Fruit fly (Drosophila melanogaster): ENCODE measurements around the gene kuk.

Gene kuk

DNA sequence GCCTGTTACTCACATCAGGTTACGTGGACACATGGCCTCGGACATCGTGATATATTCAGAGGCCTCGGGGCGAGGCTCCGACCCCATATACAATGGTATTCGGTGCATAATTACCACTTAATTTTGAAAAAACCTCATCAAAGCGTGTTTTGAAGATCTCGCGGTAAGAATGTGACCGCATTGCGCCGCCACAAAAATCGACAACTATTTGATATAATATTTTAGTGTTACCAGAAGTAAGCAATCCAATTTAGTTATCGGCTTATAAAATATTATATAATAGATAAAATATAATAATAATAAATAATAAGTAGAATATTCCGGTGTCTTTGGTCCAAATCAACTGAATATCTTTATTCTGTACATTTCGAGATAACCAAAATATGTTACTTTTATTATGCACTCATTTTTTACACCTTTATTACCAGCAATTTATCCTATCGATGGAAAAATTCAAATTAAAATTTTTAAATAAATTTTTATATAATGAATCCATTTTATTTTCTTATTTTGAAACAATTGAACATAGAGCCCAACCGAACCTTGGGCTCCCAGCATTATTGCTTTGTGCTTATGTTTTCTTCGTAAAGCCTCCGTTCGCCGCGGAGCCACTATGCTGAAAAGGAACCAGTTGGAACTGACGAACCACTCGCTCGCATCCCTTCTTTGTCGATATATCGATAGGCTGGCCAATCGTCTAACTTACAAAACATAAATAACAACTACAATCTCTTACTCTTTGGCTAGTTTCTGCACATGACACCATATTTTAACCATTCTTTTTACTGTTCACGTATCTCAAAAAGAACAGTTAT lies 39.8 kb upstream of the kuk start, which contains the start of the genes CG18213 and Trm7-32 (continued):
- TF ChIP-seq NFAT (GFP tag; IDR thresholded peaks at IDR 0.05), result no peak
- TF ChIP-seq CG6654 (GFP tag; optimal IDR thresholded peaks at IDR 0.05), result no peak
- no peak for TF ChIP-seq fru (optimal IDR thresholded peaks at IDR 0.05)
- no peak for TF ChIP-seq CG13424 (tag; optimal IDR thresholded peaks at IDR 0.05)
- TF ChIP-seq aop (GFP tag; IDR thresholded peaks at IDR 0.05), result no peak
- TF ChIP-seq CG2120 (GFP tag; optimal IDR thresholded peaks at IDR 0.05), result peak; percentile 59
- TF ChIP-seq sima (GFP tag; optimal IDR thresholded peaks at IDR 0.05), result no peak
- no peak for TF ChIP-seq vfl (GFP tag; optimal IDR thresholded peaks at IDR 0.05)
- TF ChIP-seq dmrt11E (tag; optimal IDR thresholded peaks at IDR 0.05), result no peak
- no peak for TF ChIP-seq Hr3 (GFP tag; optimal IDR thresholded peaks at IDR 0.05)
- no peak for TF ChIP-seq cas (GFP tag; IDR thresholded peaks at IDR 0.05)
- TF ChIP-seq Rfx (GFP tag; IDR thresholded peaks at IDR 0.05), result no peak; the same call in 1 of the 2 replicates
- no peak for TF ChIP-seq Atf3 (GFP tag; optimal IDR thresholded peaks at IDR 0.05)
- TF ChIP-seq croc (GFP tag; conservative IDR thresholded peaks at IDR 0.05), result no peak
- TF ChIP-seq CG1792 (GFP tag; optimal IDR thresholded peaks at IDR 0.05), result no peak
- no peak for TF ChIP-seq Deaf1 (tag; optimal IDR thresholded peaks at IDR 0.05)
- peak; percentile 6 for TF ChIP-seq CG6254 (GFP tag; optimal IDR thresholded peaks at IDR 0.05)
- no peak for TF ChIP-seq gem (tag; optimal IDR thresholded peaks at IDR 0.05)
- TF ChIP-seq row (GFP tag; IDR thresholded peaks at IDR 0.05), result peak; percentile 89
- peak; percentile 59 for TF ChIP-seq CG2116 (GFP tag; optimal IDR thresholded peaks at IDR 0.05)
- no peak for TF ChIP-seq abd-A (tag; optimal IDR thresholded peaks at IDR 0.05)
- TF ChIP-seq CG17385 (GFP tag; optimal IDR thresholded peaks at IDR 0.05), result no peak
- no peak for TF ChIP-seq Dip3 (GFP tag; optimal IDR thresholded peaks at IDR 0.05)
- TF ChIP-seq psq (GFP tag; optimal IDR thresholded peaks at IDR 0.05), result no peak
- TF ChIP-seq Sox102F (GFP tag; optimal IDR thresholded peaks at IDR 0.05), result no peak
- TF ChIP-seq Asciz (GFP tag; optimal IDR thresholded peaks at IDR 0.05), result no peak
- no peak for TF ChIP-seq zf30C (GFP tag; optimal IDR thresholded peaks at IDR 0.05)
- no peak for TF ChIP-seq wdn (GFP tag; IDR thresholded peaks at IDR 0.05)
- TF ChIP-seq lov (optimal IDR thresholded peaks at IDR 0.05), result no peak
- no peak for TF ChIP-seq lov (GFP tag; IDR thresholded peaks at IDR 0.05)
- no peak for TF ChIP-seq HLHmδ (GFP tag; optimal IDR thresholded peaks at IDR 0.05)
- no peak for TF ChIP-seq CG6683 (GFP tag; optimal IDR thresholded peaks at IDR 0.05)
- TF ChIP-seq mam (GFP tag; optimal IDR thresholded peaks at IDR 0.05), result peak; percentile 40
- no peak for TF ChIP-seq Sin3A (optimal IDR thresholded peaks at IDR 0.05)
- no peak for TF ChIP-seq Ets97D (GFP tag; optimal IDR thresholded peaks at IDR 0.05)
- TF ChIP-seq CG18011 (GFP tag; optimal IDR thresholded peaks at IDR 0.05), result no peak
- no peak for TF ChIP-seq Adf1 (GFP tag; IDR thresholded peaks at IDR 0.05)
- no peak for TF ChIP-seq CG17568 (GFP tag; optimal IDR thresholded peaks at IDR 0.05)
- TF ChIP-seq CG2875 (GFP tag; optimal IDR thresholded peaks at IDR 0.05), result no peak
- TF ChIP-seq CG10565 (GFP tag; optimal IDR thresholded peaks at IDR 0.05), result no peak
- TF ChIP-seq CG34224 (GFP tag; IDR thresholded peaks at IDR 0.05; ENCODE audit: partially characterized antibody), result peak; percentile 71
- no peak for TF ChIP-seq caup (GFP tag; optimal IDR thresholded peaks at IDR 0.05; ENCODE audit: severe bottlenecking)
- no peak for TF ChIP-seq CG6272 (GFP tag; IDR thresholded peaks at IDR 0.05)
- peak in 1 of 2 experiments; percentile 53 for TF ChIP-seq Pdp1 (GFP tag; optimal IDR thresholded peaks at IDR 0.05)
- no peak for TF ChIP-seq CG1024 (GFP tag; IDR thresholded peaks at IDR 0.05)
- TF ChIP-seq YL-1 (GFP tag; optimal IDR thresholded peaks at IDR 0.05), result no peak
- TF ChIP-seq Eip74EF (GFP tag; optimal IDR thresholded peaks at IDR 0.05), result no peak
- TF ChIP-seq corto (GFP tag; optimal IDR thresholded peaks at IDR 0.05), result no peak
- TF ChIP-seq tio (GFP tag; optimal IDR thresholded peaks at IDR 0.05), result no peak
- no peak for TF ChIP-seq CG14050 (GFP tag; IDR thresholded peaks at IDR 0.05)

Data from whole organism, embryonic.